Worm (Caenorhabditis elegans) whole organism, L3 larva: ENCODE measurements around the gene tsct-1.

ENCODE experiments used
- ama-1 ChIP-seq: fragments of 150-350 bp; optimal IDR thresholded peaks from 2 replicates; lab custom pipeline; 2018
- ceh-82 ChIP-seq: fragments of 150-350 bp; optimal IDR thresholded peaks from 2 replicates; lab custom pipeline; 2014; ENCODE audit warnings: missing biosample characterization, missing genetic modification characterization
- elt-3 ChIP-seq, 3 experiments: fragments of 150-350 bp in 1 of 3; sonication (generic microtip) in 2 of 3; optimal IDR thresholded peaks; 2 replicates in 2 of 3; 4 replicates in 1 of 3; lab custom pipeline; 2014 to 2017; ENCODE audit warnings: missing biosample characterization in 3 of 3, missing genetic modification characterization in 3 of 3
- nhr-23 ChIP-seq: fragments of 150-350 bp; optimal IDR thresholded peaks from 2 replicates; lab custom pipeline; 2014; ENCODE audit warnings: missing biosample characterization, missing genetic modification reagents, missing genetic modification characterization
- pqm-1 ChIP-seq: fragments of 150-350 bp; optimal IDR thresholded peaks from 2 replicates; lab custom pipeline; 2017; ENCODE audit warnings: missing biosample characterization, missing genetic modification characterization, inconsistent platforms
- snpc-4 ChIP-seq: fragments of 150-350 bp; optimal IDR thresholded peaks from 2 replicates; lab custom pipeline; 2014; ENCODE audit warnings: missing biosample characterization, missing genetic modification characterization
- unc-39 ChIP-seq: sonication (generic microtip); optimal IDR thresholded peaks from 4 replicates; lab custom pipeline; 2017; ENCODE audit warnings: missing biosample characterization, missing genetic modification characterization
- unc-62 ChIP-seq: fragments of 150-350 bp; sonication (generic microtip); optimal IDR thresholded peaks from 4 replicates; lab custom pipeline; 2014; ENCODE audit warnings: missing biosample characterization, missing genetic modification reagents, missing genetic modification characterization

DNA sequence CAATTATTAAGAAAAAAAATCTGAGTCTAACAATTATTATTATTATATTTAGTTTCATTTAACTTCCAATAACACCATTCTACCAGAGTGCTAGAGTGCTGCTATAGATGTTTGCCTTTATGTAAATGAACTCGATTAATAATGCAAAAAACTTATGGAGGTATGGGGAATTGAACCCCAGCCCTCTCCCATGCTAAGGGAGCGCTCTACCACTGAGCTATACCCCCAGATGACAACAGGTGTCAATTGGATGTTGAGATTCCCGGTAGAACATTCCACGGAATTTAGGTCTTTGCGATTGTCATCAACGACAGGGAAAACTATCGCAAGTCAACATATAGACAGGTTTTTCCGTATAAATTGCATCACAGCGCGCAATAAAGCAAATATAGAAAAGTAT, 24.1 kb downstream of the tsct-1 start:
- TF ChIP-seq snpc-4 (tag; lab: Kevin White, UChicago) (no peak), ama-1 (lab: Kevin White, UChicago) (no peak), unc-62 (no peak), elt-3 (tag; optimal IDR thresholded peaks at IDR 0.05; lab: Kevin White, UChicago) (peak in 1 of 3 experiments; percentile 61), ceh-82 (tag; lab: Kevin White, UChicago) (no peak), pqm-1 (peak; percentile 66), nhr-23 (tag; lab: Kevin White, UChicago) (peak; percentile 80), unc-39 (tag; lab: Kevin White, UChicago) (no peak)
